Fruit fly (Drosophila melanogaster): ENCODE data around the gene Obp93a.

dm6 chr3R:21126673-21127284 is 2.7 kb downstream of the Obp93a start:
- no peak for TF ChIP-seq psq (optimal IDR thresholded peaks at IDR 0.05)
- no peak for TF ChIP-seq EcR (GFP tag; optimal IDR thresholded peaks at IDR 0.05)
- peak; percentile 73 for TF ChIP-seq CG8478 (optimal IDR thresholded peaks at IDR 0.05)
- TF ChIP-seq pan (optimal IDR thresholded peaks at IDR 0.05), result no peak
- TF ChIP-seq usp (GFP tag; optimal IDR thresholded peaks at IDR 0.05), result no peak

Data from whole organism.